Worm (Caenorhabditis elegans): ENCODE measurements around the gene wago-5.

- TF ChIP-seq nhr-237 (tag; optimal IDR thresholded peaks at IDR 0.05) = no peak
- no peak for TF ChIP-seq ztf-11 (tag; optimal IDR thresholded peaks at IDR 0.05)
Observed at ce11 chrII:5781935-5782921, 33.1 kb downstream of the wago-5 start, which contains the start of gene K05F1.6.

All from whole organism, mixed stage, embryonic.